Worm (Caenorhabditis elegans) whole organism, L2 larva: ENCODE results near the gene acr-12.

Experiments
- C34F6.9 ChIP-seq: fragments of 150-350 bp; optimal IDR thresholded peaks from 2 replicates; lab custom pipeline; 2014; ENCODE audit warnings: missing biosample characterization, missing genetic modification characterization
- R02D3.7 ChIP-seq: fragments of 150-350 bp; optimal IDR thresholded peaks from 2 replicates; lab custom pipeline; 2014; ENCODE audit warnings: missing biosample characterization, missing genetic modification characterization
- ZK546.5 ChIP-seq: sonication (generic microtip); optimal IDR thresholded peaks from 2 replicates; lab custom pipeline; 2017; ENCODE audit warnings: missing biosample characterization, missing genetic modification characterization
- blmp-1 ChIP-seq: sonication (generic microtip); optimal IDR thresholded peaks from 2 replicates; lab custom pipeline; 2017; ENCODE audit warnings: missing genetic modification characterization, mild to moderate bottlenecking, missing compliant biosample characterization, antibody characterized with exemption, moderate library complexity; ENCODE audit not compliant: insufficient read depth
- ceh-16 ChIP-seq: fragments of 150-350 bp; optimal IDR thresholded peaks from 2 replicates; lab custom pipeline; 2014; ENCODE audit warnings: missing biosample characterization, missing genetic modification characterization
- ceh-82 ChIP-seq: fragments of 150-350 bp; optimal IDR thresholded peaks from 2 replicates; lab custom pipeline; 2014; ENCODE audit warnings: missing biosample characterization, missing genetic modification characterization
- crh-2 ChIP-seq: sonication (generic microtip); optimal IDR thresholded peaks from 2 replicates; lab custom pipeline; 2017; ENCODE audit warnings: missing biosample characterization, missing genetic modification characterization
- dmd-4 ChIP-seq: sonication (generic microtip); optimal IDR thresholded peaks from 2 replicates; lab custom pipeline; 2017; ENCODE audit warnings: missing biosample characterization, missing genetic modification characterization
- egl-27 ChIP-seq: sonication (generic microtip); optimal IDR thresholded peaks from 3 replicates; lab custom pipeline; 2017; ENCODE audit warnings: missing biosample characterization, missing genetic modification reagents, missing genetic modification characterization
- elt-1 ChIP-seq: fragments of 150-350 bp; optimal IDR thresholded peaks from 2 replicates; lab custom pipeline; 2014; ENCODE audit warnings: missing biosample characterization, missing genetic modification characterization
- fos-1 ChIP-seq: fragments of 150-350 bp; optimal IDR thresholded peaks from 2 replicates; lab custom pipeline; 2014; ENCODE audit warnings: missing biosample characterization, missing genetic modification characterization
- gmeb-1 ChIP-seq: fragments of 150-350 bp; optimal IDR thresholded peaks from 2 replicates; lab custom pipeline; 2014; ENCODE audit warnings: missing biosample characterization, missing genetic modification characterization
- lin-39 ChIP-seq: fragments of 150-350 bp; optimal IDR thresholded peaks from 2 replicates; lab custom pipeline; 2014; ENCODE audit warnings: missing biosample characterization, missing genetic modification reagents, missing genetic modification characterization
- lsy-2 ChIP-seq, 2 experiments: fragments of 150-350 bp in 1 of 2; sonication (generic microtip) in 1 of 2; optimal IDR thresholded peaks; 2 replicates each; lab custom pipeline; 2014 to 2017; ENCODE audit warnings: missing biosample characterization in 2 of 2, missing genetic modification characterization in 2 of 2
- mab-5 ChIP-seq: fragments of 150-350 bp; optimal IDR thresholded peaks from 2 replicates; lab custom pipeline; 2014; ENCODE audit warnings: missing biosample characterization, missing genetic modification characterization
- mbf-1 ChIP-seq: sonication (generic microtip); optimal IDR thresholded peaks from 2 replicates; lab custom pipeline; 2017; ENCODE audit warnings: missing biosample characterization, missing genetic modification characterization
- nhr-10 ChIP-seq: sonication (generic microtip); optimal IDR thresholded peaks from 2 replicates; lab custom pipeline; 2017; ENCODE audit warnings: missing biosample characterization, missing genetic modification characterization
- nhr-11 ChIP-seq: fragments of 150-350 bp; optimal IDR thresholded peaks from 2 replicates; lab custom pipeline; 2014; ENCODE audit warnings: missing biosample characterization, missing genetic modification characterization
- nhr-12 ChIP-seq: fragments of 150-350 bp; optimal IDR thresholded peaks from 2 replicates; lab custom pipeline; 2014; ENCODE audit warnings: missing biosample characterization, missing genetic modification characterization
- nhr-129 ChIP-seq: fragments of 150-350 bp; optimal IDR thresholded peaks from 2 replicates; lab custom pipeline; 2014; ENCODE audit warnings: missing biosample characterization, missing genetic modification characterization
- nhr-25 ChIP-seq: fragments of 150-350 bp; sonication (generic microtip); optimal IDR thresholded peaks from 3 replicates; lab custom pipeline; 2014; ENCODE audit warnings: missing biosample characterization, missing genetic modification characterization
- nhr-77 ChIP-seq: fragments of 150-350 bp; optimal IDR thresholded peaks from 2 replicates; lab custom pipeline; 2014; ENCODE audit warnings: missing biosample characterization, missing genetic modification characterization
- peb-1 ChIP-seq: fragments of 150-350 bp; optimal IDR thresholded peaks from 2 replicates; lab custom pipeline; 2014; ENCODE audit warnings: missing biosample characterization, missing genetic modification characterization
- sem-4 ChIP-seq: fragments of 150-350 bp; optimal IDR thresholded peaks from 2 replicates; lab custom pipeline; 2014; ENCODE audit warnings: missing biosample characterization, missing genetic modification reagents, missing genetic modification characterization
- skn-1 ChIP-seq: sonication (generic microtip); optimal IDR thresholded peaks from 2 replicates; lab custom pipeline; 2017; ENCODE audit warnings: missing biosample characterization, missing genetic modification characterization
- sma-3 ChIP-seq: sonication (generic microtip); optimal IDR thresholded peaks from 2 replicates; lab custom pipeline; 2016; ENCODE audit warnings: missing genetic modification reagents, missing genetic modification characterization, missing compliant biosample characterization
- sma-9 ChIP-seq, 2 experiments: fragments of 150-350 bp in 1 of 2; sonication (generic microtip) in 1 of 2; optimal IDR thresholded peaks; 2 replicates each; lab custom pipeline; 2014 to 2016; ENCODE audit warnings: missing genetic modification characterization in 2 of 2, mild to moderate bottlenecking in 1 of 2, missing biosample characterization in 1 of 2, missing compliant biosample characterization in 1 of 2, missing genetic modification reagents in 1 of 2, moderate library complexity in 1 of 2
- snpc-4 ChIP-seq: fragments of 150-350 bp; optimal IDR thresholded peaks from 2 replicates; lab custom pipeline; 2014; ENCODE audit warnings: missing biosample characterization, missing genetic modification characterization
- unc-55 ChIP-seq: fragments of 150-350 bp; sonication (generic microtip); optimal IDR thresholded peaks from 3 replicates; lab custom pipeline; 2014; ENCODE audit warnings: missing biosample characterization, missing genetic modification reagents, missing genetic modification characterization
- unc-62 ChIP-seq: fragments of 150-350 bp; optimal IDR thresholded peaks from 2 replicates; lab custom pipeline; 2014; ENCODE audit warnings: missing biosample characterization, missing genetic modification reagents, missing genetic modification characterization
- zag-1 ChIP-seq: fragments of 150-350 bp; optimal IDR thresholded peaks from 2 replicates; lab custom pipeline; 2014; ENCODE audit warnings: missing biosample characterization, missing genetic modification characterization
- ztf-1 ChIP-seq: fragments of 200-800 bp; sonication (Bioruptor generic); conservative IDR thresholded peaks from 2 replicates; pipeline ENCODE4 v1.3.6; 2022; ENCODE audit warnings: missing genetic modification characterization, missing compliant biosample characterization

acr-12 gene

DNA sequence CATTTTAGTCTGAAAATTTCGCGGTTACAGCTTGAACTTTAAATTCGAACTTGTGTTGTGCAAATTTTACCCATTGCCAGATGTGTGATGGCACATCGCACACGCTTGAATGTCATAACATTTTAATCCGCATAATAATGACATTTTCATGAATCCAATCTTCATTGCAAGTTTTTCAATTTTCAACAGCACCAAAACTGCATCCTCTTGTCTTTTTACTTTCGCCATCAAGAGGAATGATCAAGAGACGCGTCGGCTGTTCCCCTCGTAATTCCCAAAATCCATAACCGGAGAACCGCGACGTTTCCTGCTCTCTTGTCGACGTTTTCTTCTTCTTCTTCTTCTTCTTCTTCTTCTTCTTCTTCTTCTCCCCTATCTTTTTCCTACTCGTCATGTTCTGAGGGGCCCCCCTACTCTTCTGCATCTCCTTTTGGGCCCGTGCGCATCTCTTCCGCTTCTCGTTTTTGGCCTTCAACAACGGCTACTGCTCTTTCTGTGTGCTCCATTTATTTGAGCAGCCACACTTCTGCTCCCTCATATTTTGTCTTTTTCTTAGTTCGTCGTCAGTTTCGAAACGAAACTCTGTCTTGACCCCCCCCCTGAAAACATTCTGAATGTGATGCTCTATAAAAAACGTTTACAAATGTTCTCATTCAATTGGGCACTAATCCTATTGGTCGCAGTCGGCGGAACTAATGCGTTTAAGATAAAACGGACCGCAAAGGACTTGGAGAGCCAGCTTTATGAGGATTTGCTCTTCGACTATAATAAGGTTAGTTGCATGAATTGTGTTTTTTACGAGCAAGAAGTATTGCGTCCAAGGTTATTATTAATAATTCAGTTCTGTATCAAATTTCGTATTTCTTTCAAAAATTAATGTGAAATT, at the start of gene acr-12:
Gene acr-12, plus strand, starts transcription at position 430 of the 886 bp plus-strand sequence.
- TF ChIP-seq unc-55 (GFP tag; lab: Kevin White, UChicago) (peak; percentile 17), nhr-129 (tag; lab: Kevin White, UChicago) (no peak), sma-9 (GFP tag; optimal IDR thresholded peaks at IDR 0.05; lab: Kevin White, UChicago) (peak; percentile 2), sma-9 (tag; optimal IDR thresholded peaks at IDR 0.05; lab: Kevin White, UChicago) (no peak)
- TF ChIP-seq, all 48 proteins: peak for 2

DNA sequence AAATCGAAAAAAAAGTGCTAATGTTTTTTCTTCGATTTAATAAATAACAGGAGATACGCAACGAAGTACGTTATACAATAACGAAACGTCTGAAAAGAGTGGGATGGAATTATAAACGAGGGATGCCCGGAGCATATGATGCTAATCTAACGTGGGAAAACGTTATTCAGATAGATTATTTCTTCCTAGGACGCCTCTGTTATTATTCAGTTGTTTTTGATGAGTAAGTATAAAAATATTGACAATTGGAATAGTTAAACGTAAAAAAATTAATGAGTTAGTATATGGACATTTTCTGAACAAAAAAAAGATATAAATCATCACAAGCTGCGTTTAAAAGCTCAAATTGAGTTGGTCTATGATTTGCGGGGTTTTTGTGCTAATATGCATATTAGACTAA, 47.8 kb upstream of the acr-12 start, which contains the start of gene srd-51:
Gene srd-51, minus strand, starts transcription at position 101 of the 400 bp plus-strand sequence.
- TF ChIP-seq ztf-1 (GFP tag; lab: Robert Waterston, UW): no peak
- no peak for TF ChIP-seq unc-62 (GFP tag; lab: Kevin White, UChicago)
- TF ChIP-seq ceh-82 (tag; lab: Kevin White, UChicago): no peak
- no peak for TF ChIP-seq unc-55 (GFP tag; lab: Kevin White, UChicago)
- TF ChIP-seq nhr-10 (tag; lab: Kevin White, UChicago): no peak
- no peak for TF ChIP-seq lin-39 (tag; lab: Kevin White, UChicago)
- TF ChIP-seq elt-1 (tag; lab: Kevin White, UChicago): no peak
- TF ChIP-seq snpc-4 (tag; lab: Kevin White, UChicago): no peak
- no peak for TF ChIP-seq nhr-25 (tag; lab: Kevin White, UChicago)
- TF ChIP-seq blmp-1: no peak
- no peak for TF ChIP-seq egl-27 (tag; lab: Kevin White, UChicago)

ce11 chrX:13493762-13494161, 38.9 kb upstream of the acr-12 start:
- TF ChIP-seq lsy-2 (tag; optimal IDR thresholded peaks at IDR 0.05; lab: Kevin White, UChicago) (peak in 1 of 2 experiments; percentile 25), lin-39 (tag; lab: Kevin White, UChicago) (peak; percentile 30), R02D3.7 (tag; lab: Kevin White, UChicago) (no peak), blmp-1 (no peak), ZK546.5 (tag; lab: Kevin White, UChicago) (no peak), sma-3 (GFP tag; lab: Kevin White, UChicago) (no peak), gmeb-1 (no peak), crh-2 (peak; percentile 37), mbf-1 (tag; lab: Kevin White, UChicago) (no peak), nhr-77 (tag; lab: Kevin White, UChicago) (no peak), unc-55 (GFP tag; lab: Kevin White, UChicago) (peak; percentile 74), zag-1 (peak; percentile 30), nhr-11 (tag; lab: Kevin White, UChicago) (no peak), dmd-4 (tag; lab: Kevin White, UChicago) (no peak), C34F6.9 (tag; lab: Kevin White, UChicago) (peak; percentile 17), sma-9 (GFP tag; optimal IDR thresholded peaks at IDR 0.05; lab: Kevin White, UChicago) (no peak), sma-9 (tag; optimal IDR thresholded peaks at IDR 0.05; lab: Kevin White, UChicago) (no peak), ceh-16 (no peak), nhr-12 (no peak), mab-5 (tag; lab: Kevin White, UChicago) (peak; percentile 26)
- TF ChIP-seq, all 48 proteins: peak for 7

DNA sequence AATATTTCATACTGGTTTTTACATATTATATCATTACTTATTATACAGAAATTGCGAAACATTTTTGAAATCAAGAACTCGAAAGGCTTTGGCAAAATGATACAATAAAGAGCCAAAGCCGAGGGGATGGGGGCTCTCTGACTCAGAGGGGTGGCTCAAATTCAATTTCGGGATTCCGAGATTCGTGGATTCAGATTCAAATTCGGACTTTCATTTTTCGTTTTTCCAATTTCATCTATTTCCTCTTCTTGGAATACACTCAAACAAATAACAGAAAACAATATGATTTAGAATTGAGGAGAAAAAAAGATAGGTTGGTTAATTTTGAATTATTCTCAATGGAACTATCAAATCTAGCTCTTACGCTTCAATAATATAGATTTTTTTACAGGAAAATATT, 33.6 kb upstream of the acr-12 start:
- no peak for TF ChIP-seq blmp-1
- no peak for TF ChIP-seq fos-1 (tag; lab: Kevin White, UChicago)
- no peak for TF ChIP-seq peb-1 (tag; lab: Kevin White, UChicago)
- TF ChIP-seq sem-4 (tag; lab: Kevin White, UChicago): peak; percentile 2
- no peak for TF ChIP-seq skn-1 (tag; lab: Kevin White, UChicago)
- TF ChIP-seq mbf-1 (tag; lab: Kevin White, UChicago): no peak

DNA sequence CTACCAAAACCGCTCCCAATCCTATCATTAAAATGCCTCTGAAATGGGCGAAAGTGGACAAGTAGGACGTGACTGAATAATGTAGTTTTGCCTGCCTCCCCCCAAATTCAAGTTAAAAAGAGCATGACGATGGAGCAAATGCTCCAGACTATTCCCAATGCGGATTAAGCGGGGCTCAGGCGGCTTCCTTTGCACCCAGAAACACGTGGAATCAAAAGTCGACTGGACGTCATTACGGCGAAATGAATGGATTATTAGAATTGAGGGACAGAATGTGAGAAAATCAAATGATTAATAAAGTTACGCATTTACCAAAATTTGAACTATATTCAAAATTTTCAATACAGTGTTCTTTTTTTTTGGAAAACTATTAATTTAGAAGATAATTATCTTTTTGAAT, 32.7 kb upstream of the acr-12 start:
- TF ChIP-seq lsy-2 (tag; optimal IDR thresholded peaks at IDR 0.05; lab: Kevin White, UChicago) (peak in 1 of 2 experiments; percentile 6), elt-1 (tag; lab: Kevin White, UChicago) (no peak), crh-2 (peak; percentile 35), unc-62 (GFP tag; lab: Kevin White, UChicago) (no peak), mbf-1 (tag; lab: Kevin White, UChicago) (no peak), nhr-10 (tag; lab: Kevin White, UChicago) (no peak), C34F6.9 (tag; lab: Kevin White, UChicago) (no peak), mab-5 (tag; lab: Kevin White, UChicago) (no peak)
